Worm (Caenorhabditis elegans): Measurements from ENCODE around the gene C33D9.6.

DNA sequence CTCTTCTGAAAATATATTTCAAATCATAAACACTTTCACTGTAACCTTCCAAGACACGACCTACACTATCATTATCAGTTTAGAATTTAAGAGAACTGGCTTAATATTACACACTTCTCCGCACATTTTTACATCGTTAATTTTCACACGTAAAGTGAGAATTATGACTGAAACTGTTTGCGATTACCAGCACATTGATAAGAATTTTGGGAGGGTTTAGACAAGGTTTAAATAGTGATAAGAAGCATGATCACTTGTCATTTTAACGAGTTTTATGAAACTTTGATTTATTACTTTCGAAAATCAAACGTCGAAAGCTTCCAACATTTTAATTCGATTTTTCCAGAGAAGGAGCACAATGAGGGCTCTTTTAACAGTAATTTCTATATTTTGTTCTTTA lies 47.5 kb downstream of the C33D9.6 start, which contains the start of gene F21D5.3:
- TF ChIP-seq nhr-237 (tag; optimal IDR thresholded peaks at IDR 0.05) (no peak), unc-62 (GFP tag; optimal IDR thresholded peaks at IDR 0.05) (no peak), ztf-4 (tag; optimal IDR thresholded peaks at IDR 0.05) (no peak), snpc-4 (tag; optimal IDR thresholded peaks at IDR 0.05) (no peak), elt-1 (tag; optimal IDR thresholded peaks at IDR 0.05) (no peak), alr-1 (tag; optimal IDR thresholded peaks at IDR 0.05) (no peak), elt-3 (tag; optimal IDR thresholded peaks at IDR 0.05) (no peak)
